Worm (Caenorhabditis elegans): ENCODE measurements around the gene unc-27.

DNA sequence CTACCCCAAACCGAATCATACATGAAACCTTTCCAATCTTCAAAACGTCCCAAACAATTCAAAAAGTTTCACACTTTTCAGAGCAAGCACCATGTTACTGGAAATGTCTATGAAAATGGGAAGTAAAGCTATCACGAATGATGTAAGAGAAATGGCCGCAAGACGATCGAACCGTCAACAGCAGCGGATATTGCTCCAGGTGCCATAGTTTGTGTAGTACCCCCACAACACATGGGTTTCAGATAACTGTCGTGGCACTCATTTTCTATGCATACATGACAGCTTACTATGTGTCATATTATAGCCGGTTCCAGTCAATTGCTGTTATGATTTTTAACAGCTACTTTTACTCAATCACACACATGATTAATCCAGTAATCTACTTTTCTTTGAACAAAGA lies 5.0 kb upstream of the unc-27 start, which contains the start of gene ZK721.3:
- TF ChIP-seq lin-15B (tag; optimal IDR thresholded peaks at IDR 0.05) = no peak
- TF ChIP-seq hlh-4 (tag; optimal IDR thresholded peaks at IDR 0.05) = no peak
- no peak for TF ChIP-seq ama-1 (optimal IDR thresholded peaks at IDR 0.05)
- no peak for TF ChIP-seq skn-1 (tag; optimal IDR thresholded peaks at IDR 0.05)
- no peak for TF ChIP-seq mab-9 (GFP tag; IDR thresholded peaks at IDR 0.05)
- no peak for TF ChIP-seq unc-130 (tag; optimal IDR thresholded peaks at IDR 0.05)
- no peak for TF ChIP-seq nhr-12 (tag; optimal IDR thresholded peaks at IDR 0.05)
- no peak for TF ChIP-seq fos-1 (tag; optimal IDR thresholded peaks at IDR 0.05)
- TF ChIP-seq sox-4 (tag; optimal IDR thresholded peaks at IDR 0.05) = no peak
- no peak for TF ChIP-seq elt-3 (tag; optimal IDR thresholded peaks at IDR 0.05)
- TF ChIP-seq unc-86 (tag; optimal IDR thresholded peaks at IDR 0.05) = no peak
- no peak for TF ChIP-seq mep-1 (tag; optimal IDR thresholded peaks at IDR 0.05)
